Worm (Caenorhabditis elegans) whole organism, midembryonic: Measurements from ENCODE around the gene ncx-6.

ENCODE experiments used
- T22C8.4 ChIP-seq: fragments of 200-800 bp; sonication (Bioruptor generic); IDR thresholded peaks from 2 replicates; pipeline ENCODE4 v1.3.6; 2022; ENCODE audit warnings: missing genetic modification characterization, missing compliant biosample characterization
- cog-1 ChIP-seq: sonication (generic microtip); optimal IDR thresholded peaks from 2 replicates; lab custom pipeline; 2016; ENCODE audit warnings: missing genetic modification characterization, missing compliant biosample characterization
- flt-1 ChIP-seq: fragments of 200-800 bp; sonication (Bioruptor generic); IDR thresholded peaks from 2 replicates; pipeline ENCODE4 v1.3.6; 2022; ENCODE audit warnings: missing genetic modification characterization, missing compliant biosample characterization
- med-1 ChIP-seq: sonication (generic microtip); optimal IDR thresholded peaks from 2 replicates; lab custom pipeline; 2017; ENCODE audit warnings: missing genetic modification characterization, mild to moderate bottlenecking, missing compliant biosample characterization, antibody characterized with exemption, missing genetic modification reagents; ENCODE audit not compliant: insufficient read depth
- ref-1 ChIP-seq: fragments of 200-800 bp; sonication (Bioruptor generic); conservative IDR thresholded peaks from 2 replicates; pipeline ENCODE4 v1.3.6; 2022; ENCODE audit warnings: missing genetic modification reagents, missing genetic modification characterization, missing compliant biosample characterization
- ztf-23 ChIP-seq: fragments of 200-800 bp; sonication (Bioruptor generic); IDR thresholded peaks from 2 replicates; pipeline ENCODE4 v1.3.6; 2022; ENCODE audit warnings: missing genetic modification reagents, missing genetic modification characterization, missing compliant biosample characterization
- ztf-29 ChIP-seq: fragments of 200-800 bp; sonication (Bioruptor generic); IDR thresholded peaks from 2 replicates; pipeline ENCODE4 v1.3.6; 2022; ENCODE audit warnings: missing genetic modification reagents, missing genetic modification characterization, missing compliant biosample characterization

ce11 chrIII:9757414-9757813 lies 43.7 kb upstream of the ncx-6 start, which contains the start of gene vps-53:
- TF ChIP-seq ref-1 (GFP tag; lab: Robert Waterston, UW) = no peak
- no peak for TF ChIP-seq med-1 (GFP tag; lab: Kevin White, UChicago)
- no peak for TF ChIP-seq ztf-23 (GFP tag; lab: Robert Waterston, UW)
- no peak for TF ChIP-seq flt-1
- no peak for TF ChIP-seq ztf-29
- TF ChIP-seq T22C8.4 (GFP tag; lab: Robert Waterston, UW) = no peak
- TF ChIP-seq cog-1 (tag; lab: Kevin White, UChicago) = no peak
